Fruit fly (Drosophila melanogaster) whole organism, wandering third instar larva: ENCODE results near the gene Lsp2.

Source experiments
- CG32264 ChIP-seq: fragments of 200-800 bp; sonication (Bioruptor generic); optimal IDR thresholded peaks from 2 replicates; lab custom pipeline; 2016; ENCODE audit warnings: missing biosample characterization, missing genetic modification characterization
- CG9705 ChIP-seq: fragments of 200-800 bp; sonication (Bioruptor generic); optimal IDR thresholded peaks from 2 replicates; lab custom pipeline; 2018; ENCODE audit warnings: missing biosample characterization, mild to moderate bottlenecking, missing genetic modification characterization
- CrebA ChIP-seq: fragments of 200-800 bp; sonication (Bioruptor generic); optimal IDR thresholded peaks from 2 replicates; lab custom pipeline; 2016; ENCODE audit warnings: missing biosample characterization, mild to moderate bottlenecking, missing genetic modification characterization, borderline replicate concordance
- Dfd ChIP-seq: fragments of >200 bp; optimal IDR thresholded peaks from 2 replicates; lab custom pipeline; 2017; ENCODE audit warnings: missing biosample characterization, missing genetic modification characterization
- Dif ChIP-seq: fragments of 200-275, 200-300 bp; sonication (Bioruptor generic); optimal IDR thresholded peaks from 2 replicates; lab custom pipeline; 2018; ENCODE audit warnings: missing biosample characterization, missing genetic modification characterization; ENCODE audit not compliant: partially characterized antibody
- GATAd ChIP-seq: sonication (Bioruptor generic); optimal IDR thresholded peaks from 2 replicates; lab custom pipeline; 2016; ENCODE audit warnings: missing biosample characterization, missing genetic modification characterization
- HLH106 ChIP-seq: fragments of 200-800 bp; optimal IDR thresholded peaks from 3 replicates; lab custom pipeline; 2019; ENCODE audit warnings: missing biosample characterization, mild to moderate bottlenecking, missing genetic modification characterization, moderate library complexity
- Hnf4 ChIP-seq: fragments of 200-800 bp; sonication (Bioruptor generic); optimal IDR thresholded peaks from 2 replicates; lab custom pipeline; 2016; ENCODE audit warnings: missing biosample characterization, mild to moderate bottlenecking, missing genetic modification characterization
- Hr78 ChIP-seq: fragments of >200 bp; optimal IDR thresholded peaks from 2 replicates; lab custom pipeline; 2017; ENCODE audit warnings: missing biosample characterization, missing genetic modification characterization
- Hr83 ChIP-seq: fragments of 200-300 bp; sonication (Bioruptor generic); optimal IDR thresholded peaks from 2 replicates; lab custom pipeline; 2016; ENCODE audit warnings: missing biosample characterization, mild to moderate bottlenecking, missing genetic modification characterization, moderate library complexity; ENCODE audit not compliant: poor library complexity, severe bottlenecking
- Jra ChIP-seq: sonication (Bioruptor generic); optimal IDR thresholded peaks from 2 replicates; lab custom pipeline; 2016; ENCODE audit warnings: missing biosample characterization, missing genetic modification characterization
- Mio ChIP-seq: sonication (Bioruptor generic); optimal IDR thresholded peaks from 2 replicates; lab custom pipeline; 2016; ENCODE audit warnings: missing biosample characterization, missing genetic modification characterization
- Myc ChIP-seq: fragments of >200 bp; optimal IDR thresholded peaks from 2 replicates; lab custom pipeline; 2017
- N ChIP-seq: fragments of >200 bp; optimal IDR thresholded peaks from 2 replicates; lab custom pipeline; 2018; ENCODE audit warnings: missing biosample characterization, missing external identifiers, missing genetic modification characterization
- OdsH ChIP-seq: fragments of 200-800 bp; sonication (Bioruptor generic); optimal IDR thresholded peaks from 2 replicates; lab custom pipeline; 2016; ENCODE audit warnings: missing biosample characterization, mild to moderate bottlenecking, missing genetic modification characterization
- Rel ChIP-seq, 2 experiments: fragments of 200-800 bp; sonication (Bioruptor generic) in 1 of 2; optimal IDR thresholded peaks; 2 replicates in 1 of 2; 3 replicates in 1 of 2; lab custom pipeline; 2016 to 2019; ENCODE audit warnings: mild to moderate bottlenecking in 2 of 2, missing biosample characterization in 2 of 2, missing genetic modification characterization in 2 of 2, moderate library complexity in 1 of 2
- Sp1 ChIP-seq: fragments of 200-800 bp; sonication (Bioruptor generic); optimal IDR thresholded peaks from 3 replicates; lab custom pipeline; 2019; ENCODE audit warnings: missing biosample characterization, mild to moderate bottlenecking, missing genetic modification characterization, moderate library complexity
- Vsx2 ChIP-seq: fragments of 200-300, 225-300 bp; sonication (Bioruptor generic); optimal IDR thresholded peaks from 2 replicates; lab custom pipeline; 2018; ENCODE audit warnings: missing biosample characterization, missing genetic modification characterization; ENCODE audit not compliant: partially characterized antibody
- br ChIP-seq: fragments of 200-800 bp; sonication (Bioruptor generic); optimal IDR thresholded peaks from 2 replicates; lab custom pipeline; 2016; ENCODE audit warnings: missing biosample characterization, missing genetic modification characterization
- brk ChIP-seq: fragments of 200-800 bp; sonication (Bioruptor generic); optimal IDR thresholded peaks from 2 replicates; lab custom pipeline; 2016; ENCODE audit warnings: missing biosample characterization, mild to moderate bottlenecking, missing genetic modification characterization
- dl ChIP-seq, 2 experiments: fragments of 175-275, 200-275 bp in 1 of 2; fragments of 200-275 bp in 1 of 2; sonication (Bioruptor generic); optimal IDR thresholded peaks; lab custom pipeline; 2018; ENCODE audit warnings: mild to moderate bottlenecking in 2 of 2, missing biosample characterization in 2 of 2, missing genetic modification characterization in 2 of 2, moderate library complexity in 2 of 2; ENCODE audit not compliant: partially characterized antibody in 2 of 2, insufficient read depth in 1 of 2
- dmrt93B ChIP-seq: fragments of 200-800 bp; sonication (Bioruptor generic); optimal IDR thresholded peaks from 2 replicates; lab custom pipeline; 2018; ENCODE audit warnings: missing biosample characterization, mild to moderate bottlenecking, missing genetic modification characterization
- dsf ChIP-seq: sonication (Bioruptor generic); optimal IDR thresholded peaks from 2 replicates; lab custom pipeline; 2016; ENCODE audit warnings: missing biosample characterization, missing genetic modification characterization, borderline replicate concordance
- ey ChIP-seq: fragments of 200-800 bp; sonication (Bioruptor generic); optimal IDR thresholded peaks from 2 replicates; lab custom pipeline; 2016; ENCODE audit warnings: missing biosample characterization, missing genetic modification characterization
- foxo ChIP-seq, 2 experiments: fragments of 200-800 bp; sonication (Bioruptor generic); optimal IDR thresholded peaks; 2 replicates in 1 of 2; 3 replicates in 1 of 2; lab custom pipeline; 2016 to 2017; ENCODE audit warnings: missing biosample characterization in 2 of 2, missing genetic modification characterization in 2 of 2
- fru ChIP-seq: fragments of 200-800 bp; sonication (Bioruptor generic); optimal IDR thresholded peaks from 3 replicates; lab custom pipeline; 2016; ENCODE audit warnings: missing biosample characterization, mild to moderate bottlenecking, missing genetic modification characterization
- h ChIP-seq: fragments of 200-800 bp; sonication (Bioruptor generic); optimal IDR thresholded peaks from 3 replicates; lab custom pipeline; 2016; ENCODE audit warnings: missing biosample characterization, mild to moderate bottlenecking, missing genetic modification characterization
- jim ChIP-seq: fragments of 175-275, 200-325 bp; sonication (Bioruptor generic); optimal IDR thresholded peaks from 2 replicates; lab custom pipeline; 2016; ENCODE audit warnings: missing biosample characterization, mild to moderate bottlenecking, missing genetic modification characterization
- lola ChIP-seq: fragments of >200 bp; optimal IDR thresholded peaks from 2 replicates; lab custom pipeline; 2017; ENCODE audit warnings: missing biosample characterization, missing genetic modification characterization
- pan ChIP-seq: fragments of >200 bp; optimal IDR thresholded peaks from 2 replicates; lab custom pipeline; 2017
- psq ChIP-seq: fragments of 200-800 bp; sonication (Bioruptor generic); optimal IDR thresholded peaks from 3 replicates; lab custom pipeline; 2017; ENCODE audit warnings: missing biosample characterization, mild to moderate bottlenecking, missing genetic modification characterization, moderate library complexity
- rgr ChIP-seq: fragments of 200-800 bp; sonication (Bioruptor generic); optimal IDR thresholded peaks from 3 replicates; lab custom pipeline; 2016; ENCODE audit warnings: missing biosample characterization, mild to moderate bottlenecking, missing genetic modification characterization
- sage ChIP-seq: fragments of 200-800 bp; sonication (Bioruptor generic); optimal IDR thresholded peaks from 2 replicates; lab custom pipeline; 2016; ENCODE audit warnings: missing biosample characterization, mild to moderate bottlenecking, missing genetic modification characterization
- sv ChIP-seq: fragments of 200-800 bp; sonication (Bioruptor generic); optimal IDR thresholded peaks from 3 replicates; lab custom pipeline; 2016; ENCODE audit warnings: missing biosample characterization, missing genetic modification characterization
- tai ChIP-seq: sonication (Bioruptor generic); optimal IDR thresholded peaks from 2 replicates; lab custom pipeline; 2016; ENCODE audit warnings: missing biosample characterization, missing genetic modification characterization
- usp ChIP-seq: fragments of >200 bp; optimal IDR thresholded peaks from 2 replicates; lab custom pipeline; 2017; ENCODE audit warnings: missing biosample characterization, missing genetic modification characterization
- woc ChIP-seq: sonication (Bioruptor generic); optimal IDR thresholded peaks from 2 replicates; lab custom pipeline; 2016; ENCODE audit warnings: missing biosample characterization, mild to moderate bottlenecking, missing genetic modification characterization

Gene Lsp2

dm6 chr3L:12115103-12115502, 14.1 kb upstream of the Lsp2 start:
- no peak for TF ChIP-seq pan (lab: Kevin White, UChicago)
- TF ChIP-seq lola (GFP tag; lab: Kevin White, UChicago): no peak
- peak; percentile 71 for TF ChIP-seq CG9705 (GFP tag; lab: Kevin White, UChicago)
- peak; percentile 91 for TF ChIP-seq rgr
- peak; percentile 91 for TF ChIP-seq HLH106 (tag; lab: Kevin White, UChicago)
- peak; percentile 93 for TF ChIP-seq h (GFP tag; lab: Kevin White, UChicago)
- TF ChIP-seq CrebA (GFP tag; lab: Kevin White, UChicago): no peak
- TF ChIP-seq woc: peak; percentile 89
- TF ChIP-seq Hr83 (GFP tag; lab: Kevin White, UChicago): no peak
- no peak for TF ChIP-seq tai (GFP tag; lab: Kevin White, UChicago)
- peak; percentile 78 for TF ChIP-seq Jra (GFP tag; lab: Kevin White, UChicago)
- peak; percentile 96 for TF ChIP-seq Rel (GFP tag; optimal IDR thresholded peaks at IDR 0.05; lab: Kevin White, UChicago)
- TF ChIP-seq Rel (tag; optimal IDR thresholded peaks at IDR 0.05; lab: Kevin White, UChicago): peak; percentile 58
- TF ChIP-seq dmrt93B (GFP tag; lab: Kevin White, UChicago): peak; percentile 79
- no peak for TF ChIP-seq jim (GFP tag; lab: Kevin White, UChicago)
- peak; percentile 46 to 93 for TF ChIP-seq foxo (GFP tag; optimal IDR thresholded peaks at IDR 0.05; lab: Kevin White, UChicago)
- TF ChIP-seq dsf (GFP tag; lab: Kevin White, UChicago): peak; percentile 62
- TF ChIP-seq fru (GFP tag; lab: Kevin White, UChicago): peak; percentile 94
- TF ChIP-seq Sp1: peak; percentile 89
- peak; percentile 84 for TF ChIP-seq Hnf4 (GFP tag; lab: Kevin White, UChicago)
- TF ChIP-seq Dfd (GFP tag; lab: Kevin White, UChicago): no peak
- peak; percentile 94 for TF ChIP-seq br (GFP tag; lab: Kevin White, UChicago)
- TF ChIP-seq OdsH (GFP tag; lab: Kevin White, UChicago): peak; percentile 93
- TF ChIP-seq Mio: peak; percentile 22
- TF ChIP-seq Myc (lab: Kevin White, UChicago): no peak
- TF ChIP-seq Dif (GFP tag; lab: Kevin White, UChicago): no peak
- TF ChIP-seq Vsx2 (GFP tag; lab: Kevin White, UChicago): no peak
- TF ChIP-seq dl (GFP tag; optimal IDR thresholded peaks at IDR 0.05; lab: Kevin White, UChicago; ENCODE audit: insufficient read depth in 1 of 2, partially characterized antibody in 2 of 2): no peak
- peak; percentile 82 for TF ChIP-seq CG32264 (GFP tag; lab: Kevin White, UChicago)
- TF ChIP-seq ey: peak; percentile 93
- TF ChIP-seq Hr78: no peak
- TF ChIP-seq psq: peak; percentile 90
- TF ChIP-seq sage (GFP tag; lab: Kevin White, UChicago): peak; percentile 89
- peak; percentile 86 for TF ChIP-seq brk
- TF ChIP-seq GATAd (GFP tag; lab: Kevin White, UChicago): no peak
- no peak for TF ChIP-seq sv (GFP tag; lab: Kevin White, UChicago)
- no peak for TF ChIP-seq usp
- TF ChIP-seq N (GFP tag; lab: Kevin White, UChicago): no peak

- TF ChIP-seq Jra (GFP tag; lab: Kevin White, UChicago): peak; percentile 14
- TF ChIP-seq foxo (GFP tag; optimal IDR thresholded peaks at IDR 0.05; lab: Kevin White, UChicago): peak in 1 of 2 experiments; percentile 23
- no peak for TF ChIP-seq Rel (GFP tag; optimal IDR thresholded peaks at IDR 0.05; lab: Kevin White, UChicago)
- TF ChIP-seq Rel (tag; optimal IDR thresholded peaks at IDR 0.05; lab: Kevin White, UChicago): peak; percentile 36
- TF ChIP-seq Hnf4 (GFP tag; lab: Kevin White, UChicago): peak; percentile 57
- TF ChIP-seq brk: peak; percentile 48
- TF ChIP-seq h (GFP tag; lab: Kevin White, UChicago): peak; percentile 33
- peak; percentile 45 for TF ChIP-seq Hr83 (GFP tag; lab: Kevin White, UChicago)
- TF ChIP-seq HLH106 (tag; lab: Kevin White, UChicago): peak; percentile 10
- TF ChIP-seq pan (lab: Kevin White, UChicago): no peak
- TF ChIP-seq sage (GFP tag; lab: Kevin White, UChicago): no peak
These were observed 13.0 kb upstream of the Lsp2 start, which contains the start of gene vers for dm6 chr3L:12115966-12116735. Gene vers, plus strand, starts transcription at chr3L:12116101.
